Fruit fly (Drosophila melanogaster): Measurements from ENCODE around the gene Ets65A.

- TF ChIP-seq CTCF (optimal IDR thresholded peaks at IDR 0.05), result no peak
- no peak for TF ChIP-seq CG8478 (optimal IDR thresholded peaks at IDR 0.05)
These were observed 11.0 kb downstream of the Ets65A start for dm6 chr3L:6108264-6109060.

Measured in S2 (cell line).